Fruit fly (Drosophila melanogaster): ENCODE results near the gene CG33645.

The CG33645 gene

DNA sequence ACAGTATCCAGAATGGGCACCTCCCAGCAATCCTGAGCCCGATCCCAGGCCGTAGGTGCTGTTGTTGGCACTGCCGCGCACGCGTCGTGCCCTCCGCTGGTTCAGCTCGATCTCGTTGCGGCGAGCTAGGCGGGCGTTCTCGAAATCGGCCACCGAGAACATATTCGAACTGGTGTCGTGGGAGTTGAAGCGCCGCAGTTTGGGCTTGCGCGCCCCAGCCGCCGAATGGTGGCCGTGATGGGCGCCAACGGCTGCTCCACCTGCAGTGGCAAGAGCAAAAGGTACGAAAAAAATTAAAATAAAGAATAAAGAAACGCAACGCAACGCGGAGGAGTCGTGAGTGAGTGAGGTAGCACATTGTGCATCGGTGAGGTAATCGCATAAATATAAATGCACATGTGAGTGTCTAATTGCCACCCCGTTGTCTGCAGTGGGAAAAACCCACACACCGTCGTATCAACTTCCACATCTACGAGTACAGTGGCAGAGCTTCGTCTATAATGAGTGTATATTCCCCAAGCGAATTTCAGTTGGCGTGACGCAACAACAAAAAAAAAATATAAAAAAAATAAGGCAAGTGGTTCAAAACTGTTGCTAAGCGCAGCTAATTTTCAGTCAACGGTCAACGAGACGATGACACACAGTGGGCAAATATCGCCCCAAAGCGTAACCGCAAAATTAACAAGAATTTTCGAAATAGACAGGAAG, 22.9 kb upstream of the CG33645 start (continued):
- TF ChIP-seq CG1233 (GFP tag; optimal IDR thresholded peaks at IDR 0.05) (no peak), mld (GFP tag; IDR thresholded peaks at IDR 0.05; ENCODE audit: partially characterized antibody) (0 out of 3 replicates have a peak, but pooled peaks have one; percentile 45), Asciz (GFP tag; optimal IDR thresholded peaks at IDR 0.05) (no peak), H15 (GFP tag; IDR thresholded peaks at IDR 0.05) (no peak), Dp (GFP tag; optimal IDR thresholded peaks at IDR 0.05) (no peak)

DNA sequence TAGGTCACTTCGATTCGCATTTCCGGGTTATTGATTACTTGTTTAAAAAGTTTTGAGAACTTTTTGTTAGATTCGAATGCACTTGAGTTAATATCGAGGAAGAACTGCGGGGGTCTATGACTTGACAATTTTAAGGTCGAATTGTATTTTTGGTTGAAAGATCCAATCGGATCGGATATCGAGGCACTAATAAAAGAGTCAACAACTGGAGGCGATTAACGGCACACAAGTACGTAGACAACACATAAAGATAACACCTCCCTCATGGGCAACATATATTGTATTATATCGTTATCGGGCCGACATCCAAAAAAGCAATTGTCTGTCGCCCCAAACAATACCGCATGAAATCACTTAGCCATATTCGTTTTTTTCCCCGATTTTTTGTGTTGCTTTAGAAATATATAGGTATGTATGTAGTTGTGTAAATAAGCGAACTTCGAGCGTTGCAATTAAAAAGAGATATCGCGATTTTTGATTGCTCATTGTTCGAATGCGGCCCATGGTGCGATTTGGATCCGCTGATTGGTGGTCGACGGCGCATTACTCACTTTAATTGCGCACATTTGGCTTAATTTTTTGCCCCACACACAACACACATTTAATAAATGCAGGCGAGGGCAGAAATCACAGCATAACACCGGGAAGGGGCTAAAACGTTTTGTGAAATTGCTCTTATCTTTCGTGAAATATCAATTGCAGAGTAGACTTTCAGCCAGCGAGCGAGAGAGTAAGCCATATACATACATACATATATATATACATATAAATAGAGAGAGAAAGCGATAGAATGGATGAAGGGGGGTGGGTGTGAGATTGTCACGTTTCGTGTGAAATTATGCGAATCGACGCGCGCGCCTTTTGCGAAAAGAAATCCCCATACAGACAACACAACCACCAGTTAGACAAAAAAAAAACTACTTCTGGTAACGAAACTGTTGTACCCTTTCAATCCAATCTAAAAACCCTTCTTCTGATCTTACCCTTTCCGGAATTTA, 21.5 kb upstream of the CG33645 start:
- TF ChIP-seq HHEX (GFP tag; optimal IDR thresholded peaks at IDR 0.05) (no peak), Dbx (GFP tag; IDR thresholded peaks at IDR 0.05) (no peak), toy (GFP tag; IDR thresholded peaks at IDR 0.05) (no peak), danr (GFP tag; IDR thresholded peaks at IDR 0.05) (no peak), Neu2 (GFP tag; optimal IDR thresholded peaks at IDR 0.05; ENCODE audit: borderline replicate concordance) (no peak), Fer3 (tag; optimal IDR thresholded peaks at IDR 0.05) (no peak), HLH4C (GFP tag; IDR thresholded peaks at IDR 0.05; ENCODE audit: partially characterized antibody) (no peak), gsb (GFP tag; IDR thresholded peaks at IDR 0.05) (no peak), fd3F (GFP tag; optimal IDR thresholded peaks at IDR 0.05) (no peak), CG14667 (GFP tag; IDR thresholded peaks at IDR 0.05) (no peak), CG4707 (GFP tag; optimal IDR thresholded peaks at IDR 0.05) (peak; percentile 64), B-H2 (GFP tag; optimal IDR thresholded peaks at IDR 0.05) (no peak), Deaf1 (tag; optimal IDR thresholded peaks at IDR 0.05) (no peak), Lpt (GFP tag; optimal IDR thresholded peaks at IDR 0.05) (no peak), H2.0 (GFP tag; IDR thresholded peaks at IDR 0.05) (no peak), CG16813 (GFP tag; IDR thresholded peaks at IDR 0.05; ENCODE audit: partially characterized antibody) (no peak), CG13123 (GFP tag; optimal IDR thresholded peaks at IDR 0.05) (no peak), usp (GFP tag; optimal IDR thresholded peaks at IDR 0.05) (no peak), mam (GFP tag; optimal IDR thresholded peaks at IDR 0.05) (no peak), CG11695 (GFP tag; IDR thresholded peaks at IDR 0.05) (no peak), Hand (GFP tag; optimal IDR thresholded peaks at IDR 0.05) (no peak), CG30431 (GFP tag; optimal IDR thresholded peaks at IDR 0.05) (no peak), CG1647 (GFP tag; optimal IDR thresholded peaks at IDR 0.05) (no peak), repo (GFP tag; optimal IDR thresholded peaks at IDR 0.05) (no peak), dati (GFP tag; IDR thresholded peaks at IDR 0.05) (no peak), bcd (GFP tag; optimal IDR thresholded peaks at IDR 0.05) (no peak), ranshi (GFP tag; IDR thresholded peaks at IDR 0.05) (no peak), eve (GFP tag; optimal IDR thresholded peaks at IDR 0.05) (peak in 1 of 2 experiments; percentile 14), CG7372 (GFP tag; IDR thresholded peaks at IDR 0.05) (no peak), Antp (GFP tag; optimal IDR thresholded peaks at IDR 0.05) (no peak), gcm (GFP tag; optimal IDR thresholded peaks at IDR 0.05) (no peak), CG12104 (GFP tag; optimal IDR thresholded peaks at IDR 0.05) (no peak), pzg (GFP tag; optimal IDR thresholded peaks at IDR 0.05) (no peak), bigmax (GFP tag; optimal IDR thresholded peaks at IDR 0.05) (no peak), row (GFP tag; IDR thresholded peaks at IDR 0.05) (peak; percentile 47; the same call in 2 of the 3 replicates), CG12942 (GFP tag; optimal IDR thresholded peaks at IDR 0.05) (no peak), Fer1 (GFP tag; optimal IDR thresholded peaks at IDR 0.05) (no peak), CG17829 (tag; optimal IDR thresholded peaks at IDR 0.05) (no peak), Usf (GFP tag; optimal IDR thresholded peaks at IDR 0.05) (no peak), CG14014 (GFP tag; IDR thresholded peaks at IDR 0.05) (no peak), CG2678 (tag; optimal IDR thresholded peaks at IDR 0.05) (no peak), aop (GFP tag; IDR thresholded peaks at IDR 0.05) (no peak)
